Worm (Caenorhabditis elegans) whole organism, early embryonic: Measurements from ENCODE around the gene ztf-8.

Experiments
- B0310.2 ChIP-seq: sonication (generic microtip); optimal IDR thresholded peaks from 2 replicates; lab custom pipeline; 2016; ENCODE audit warnings: mild to moderate bottlenecking, missing genetic modification characterization, missing compliant biosample characterization
- aly-1 ChIP-seq: sonication (generic microtip); optimal IDR thresholded peaks from 2 replicates; lab custom pipeline; 2016; ENCODE audit warnings: missing genetic modification characterization, missing compliant biosample characterization
- ama-1 ChIP-seq: fragments of 150-350 bp; optimal IDR thresholded peaks from 2 replicates; lab custom pipeline; 2014
- ceh-13 ChIP-seq: fragments of 200-800 bp; sonication (Bioruptor generic); optimal IDR thresholded peaks from 2 replicates; lab custom pipeline; 2018; ENCODE audit warnings: mild to moderate bottlenecking, missing genetic modification characterization, missing compliant biosample characterization
- ceh-36 ChIP-seq: sonication (generic microtip); optimal IDR thresholded peaks from 2 replicates; lab custom pipeline; 2016; ENCODE audit warnings: missing genetic modification characterization, inconsistent platforms, missing compliant biosample characterization
- ets-7 ChIP-seq: sonication (generic microtip); optimal IDR thresholded peaks from 2 replicates; lab custom pipeline; 2016; ENCODE audit warnings: missing genotype, missing genetic modification characterization, missing compliant biosample characterization
- flt-1 ChIP-seq: fragments of 200-800 bp; sonication (Bioruptor generic); IDR thresholded peaks from 2 replicates; pipeline ENCODE4 v1.3.6; 2022; ENCODE audit warnings: missing genetic modification characterization, missing compliant biosample characterization
- hmg-4 ChIP-seq: fragments of 200-800 bp; sonication (Bioruptor generic); optimal IDR thresholded peaks from 2 replicates; lab custom pipeline; 2018; ENCODE audit warnings: mild to moderate bottlenecking, missing genetic modification characterization, missing compliant biosample characterization
- hnd-1 ChIP-seq: sonication (generic microtip); optimal IDR thresholded peaks from 2 replicates; lab custom pipeline; 2016; ENCODE audit warnings: missing genetic modification characterization, missing compliant biosample characterization
- pes-1 ChIP-seq: fragments of 200-800 bp; sonication (Bioruptor generic); IDR thresholded peaks from 2 replicates; pipeline ENCODE4 v1.3.6; 2022; ENCODE audit warnings: missing genetic modification reagents, missing genetic modification characterization, missing compliant biosample characterization
- scrt-1 ChIP-seq: fragments of 200-800 bp; sonication (Bioruptor generic); IDR thresholded peaks from 2 replicates; pipeline ENCODE4 v1.3.6; 2022; ENCODE audit warnings: missing genetic modification characterization, missing compliant biosample characterization
- sea-1 ChIP-seq: fragments of 200-800 bp; sonication (Bioruptor generic); conservative IDR thresholded peaks from 2 replicates; pipeline ENCODE4 v1.3.6; 2022; ENCODE audit warnings: missing genetic modification characterization, missing compliant biosample characterization
- tbx-11 ChIP-seq: fragments of 200-800 bp; sonication (Bioruptor generic); IDR thresholded peaks from 2 replicates; pipeline ENCODE4 v1.3.6; 2022; ENCODE audit warnings: missing genetic modification characterization, missing compliant biosample characterization
- tra-4 ChIP-seq: sonication (generic microtip); optimal IDR thresholded peaks from 2 replicates; lab custom pipeline; 2017; ENCODE audit warnings: missing genetic modification characterization, missing compliant biosample characterization

ce11 chrIII:5229511-5230250 lies 43.6 kb downstream of the ztf-8 start:
- no peak for TF ChIP-seq ceh-36 (tag; lab: Kevin White, UChicago)
- no peak for TF ChIP-seq ama-1 (lab: Kevin White, UChicago)
- no peak for TF ChIP-seq tbx-11 (GFP tag; lab: Robert Waterston, UW)
- TF ChIP-seq flt-1: no peak
- no peak for TF ChIP-seq sea-1 (GFP tag; lab: Robert Waterston, UW)
- TF ChIP-seq pes-1 (GFP tag; lab: Robert Waterston, UW): no peak
- no peak for TF ChIP-seq scrt-1 (GFP tag; lab: Robert Waterston, UW)
- no peak for TF ChIP-seq ceh-13 (GFP tag; lab: Kevin White, UChicago)
- no peak for TF ChIP-seq aly-1 (tag; lab: Kevin White, UChicago)
- TF ChIP-seq B0310.2 (tag; lab: Kevin White, UChicago): no peak
- TF ChIP-seq hnd-1 (tag; lab: Kevin White, UChicago): no peak
- TF ChIP-seq hmg-4: no peak
- TF ChIP-seq ets-7 (tag; lab: Kevin White, UChicago): no peak
- TF ChIP-seq tra-4: no peak
